Worm (Caenorhabditis elegans) whole organism, L3 larva: ENCODE measurements around the gene T10D4.15.

Experiments used
- ceh-9 ChIP-seq: sonication (generic microtip); optimal IDR thresholded peaks from 2 replicates; lab custom pipeline; 2018; ENCODE audit warnings: missing biosample characterization, missing genetic modification characterization
- daf-12 ChIP-seq: fragments of 150-350 bp; optimal IDR thresholded peaks from 2 replicates; lab custom pipeline; 2014; ENCODE audit warnings: missing biosample characterization, missing genetic modification reagents, missing genetic modification characterization
- fkh-10 ChIP-seq: sonication (generic microtip); optimal IDR thresholded peaks from 2 replicates; lab custom pipeline; 2017; ENCODE audit warnings: missing biosample characterization, missing genetic modification reagents, missing genetic modification characterization
- jun-1 ChIP-seq: fragments of 150-350 bp; optimal IDR thresholded peaks from 2 replicates; lab custom pipeline; 2014; ENCODE audit warnings: missing biosample characterization, missing genetic modification reagents, missing genetic modification characterization
- lin-39 ChIP-seq: fragments of 150-350 bp; optimal IDR thresholded peaks from 2 replicates; lab custom pipeline; 2018; ENCODE audit warnings: missing biosample characterization, missing genetic modification reagents, missing genetic modification characterization
- lsy-12 ChIP-seq: sonication (generic microtip); optimal IDR thresholded peaks from 2 replicates; lab custom pipeline; 2016; ENCODE audit warnings: mild to moderate bottlenecking, missing genetic modification characterization, missing compliant biosample characterization
- nfya-1 ChIP-seq: sonication (generic microtip); optimal IDR thresholded peaks from 2 replicates; lab custom pipeline; 2017; ENCODE audit warnings: missing genetic modification characterization, mild to moderate bottlenecking, missing compliant biosample characterization, antibody characterized with exemption, moderate library complexity; ENCODE audit not compliant: insufficient read depth
- nhr-12 ChIP-seq: fragments of 150-350 bp; optimal IDR thresholded peaks from 2 replicates; lab custom pipeline; 2014; ENCODE audit warnings: missing biosample characterization, missing genetic modification characterization
- pqm-1 ChIP-seq: fragments of 150-350 bp; optimal IDR thresholded peaks from 2 replicates; lab custom pipeline; 2017; ENCODE audit warnings: missing biosample characterization, missing genetic modification characterization, inconsistent platforms
- sea-2 ChIP-seq: fragments of 150-350 bp; sonication (generic microtip); optimal IDR thresholded peaks from 4 replicates; lab custom pipeline; 2014; ENCODE audit warnings: missing biosample characterization, missing genetic modification reagents, missing genetic modification characterization
- skn-1 ChIP-seq: fragments of 150-350 bp; optimal IDR thresholded peaks from 2 replicates; lab custom pipeline; 2014; ENCODE audit warnings: missing biosample characterization, missing genetic modification characterization

DNA sequence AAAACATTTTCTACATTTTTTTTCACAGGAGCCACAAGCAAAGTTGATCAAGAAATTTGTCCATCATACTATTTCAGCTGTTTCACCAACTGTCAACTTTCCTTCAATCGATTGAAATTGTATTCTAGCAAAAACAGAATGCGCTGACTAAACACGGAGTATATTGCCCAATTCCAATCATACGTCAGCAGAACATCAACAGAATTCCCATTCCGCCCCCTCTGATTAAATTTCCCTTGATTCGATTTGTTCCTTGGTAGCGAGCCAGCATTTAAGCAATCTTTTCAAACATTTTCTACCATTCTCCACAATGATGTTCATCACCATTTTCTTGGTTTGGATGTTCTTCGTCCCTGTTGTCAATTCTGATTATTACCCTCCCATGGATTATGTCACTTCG is at the start of gene T10D4.15:
- TF ChIP-seq nfya-1 = no peak
- TF ChIP-seq ceh-9 = no peak
- no peak for TF ChIP-seq pqm-1 (tag; lab: Kevin White, UChicago)
- TF ChIP-seq daf-12 (tag; lab: Kevin White, UChicago) = no peak
- TF ChIP-seq jun-1 (tag; lab: Kevin White, UChicago) = no peak
- no peak for TF ChIP-seq sea-2
- TF ChIP-seq fkh-10 (GFP tag; lab: Kevin White, UChicago) = no peak
- no peak for TF ChIP-seq lsy-12 (tag; lab: Kevin White, UChicago)
- TF ChIP-seq lin-39 (tag; lab: Kevin White, UChicago) = no peak
- TF ChIP-seq nhr-12 (tag; lab: Kevin White, UChicago) = no peak
- no peak for TF ChIP-seq skn-1 (tag; lab: Kevin White, UChicago)
